Worm (Caenorhabditis elegans): ENCODE results near the gene B0034.4.

DNA sequence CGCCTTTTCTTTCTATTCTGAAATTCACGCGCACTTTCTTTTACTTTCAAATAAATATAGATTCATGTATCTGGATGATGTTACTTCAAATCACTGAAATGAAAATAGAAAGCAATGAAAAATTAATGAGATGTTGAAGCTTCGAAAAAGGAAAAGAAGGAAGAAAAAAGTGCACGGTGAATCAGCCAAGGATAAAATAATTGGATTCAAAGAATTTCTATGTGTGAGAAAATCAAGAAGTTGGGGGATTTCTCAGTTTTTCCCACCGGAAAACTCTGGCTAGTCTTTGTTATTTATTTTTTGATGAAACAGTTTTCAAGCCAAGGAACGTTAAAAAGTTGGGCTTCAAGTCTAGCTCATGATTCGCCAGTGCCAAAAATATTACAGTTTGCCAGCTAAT lies 17.6 kb downstream of the B0034.4 start:
- TF ChIP-seq ztf-23 (GFP tag; IDR thresholded peaks at IDR 0.05): no peak
- no peak for TF ChIP-seq tab-1 (GFP tag; IDR thresholded peaks at IDR 0.05)
- TF ChIP-seq cog-1 (tag; optimal IDR thresholded peaks at IDR 0.05): no peak
- TF ChIP-seq klf-2 (GFP tag; conservative IDR thresholded peaks at IDR 0.05): no peak
- TF ChIP-seq ref-1 (GFP tag; conservative IDR thresholded peaks at IDR 0.05): no peak
- TF ChIP-seq T22C8.4 (GFP tag; IDR thresholded peaks at IDR 0.05): no peak
- TF ChIP-seq flt-1 (GFP tag; IDR thresholded peaks at IDR 0.05): no peak
- no peak for TF ChIP-seq ztf-29 (GFP tag; IDR thresholded peaks at IDR 0.05)
- TF ChIP-seq med-1 (GFP tag; optimal IDR thresholded peaks at IDR 0.05; ENCODE audit: insufficient read depth): no peak

All from whole organism, midembryonic.